Fruit fly (Drosophila melanogaster): ENCODE results near the gene Mettl14.

The Mettl14 gene

DNA sequence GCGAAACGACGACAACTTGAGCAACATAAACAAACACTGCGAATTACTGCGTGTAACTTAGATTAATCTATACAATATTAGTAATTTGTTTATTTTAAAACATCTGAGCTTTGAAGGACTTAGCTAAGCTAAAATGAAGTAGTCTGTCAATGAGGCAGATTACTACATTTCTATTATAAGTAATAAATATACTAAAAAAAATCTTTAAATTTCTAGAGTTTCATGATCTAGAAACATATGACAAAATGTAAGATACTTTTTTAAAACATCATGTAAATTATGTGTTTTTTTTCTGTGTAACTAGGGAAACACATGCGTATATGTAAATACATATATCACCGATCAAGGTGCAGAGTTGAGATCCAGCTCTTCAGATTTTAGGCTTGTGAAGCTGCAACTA lies 42.1 kb upstream of the Mettl14 start (continued):
- TF ChIP-seq Hsf (GFP tag; optimal IDR thresholded peaks at IDR 0.05) (no peak), h (optimal IDR thresholded peaks at IDR 0.05) (no peak), lola (GFP tag; optimal IDR thresholded peaks at IDR 0.05) (peak in 1 of 3 experiments; percentile 29), lov (optimal IDR thresholded peaks at IDR 0.05) (no peak), lov (GFP tag; IDR thresholded peaks at IDR 0.05) (no peak), CG5180 (GFP tag; optimal IDR thresholded peaks at IDR 0.05) (peak; percentile 40), CG9727 (GFP tag; optimal IDR thresholded peaks at IDR 0.05) (peak; percentile 35), corto (GFP tag; optimal IDR thresholded peaks at IDR 0.05) (no peak), CG2116 (GFP tag; optimal IDR thresholded peaks at IDR 0.05) (no peak), crc (GFP tag; optimal IDR thresholded peaks at IDR 0.05) (no peak), YL-1 (GFP tag; optimal IDR thresholded peaks at IDR 0.05) (peak; percentile 35), CG10462 (GFP tag; optimal IDR thresholded peaks at IDR 0.05) (no peak), CG4424 (GFP tag; optimal IDR thresholded peaks at IDR 0.05) (peak; percentile 43), CG33213 (GFP tag; optimal IDR thresholded peaks at IDR 0.05) (no peak), peb (GFP tag; IDR thresholded peaks at IDR 0.05) (no peak), CG3163 (GFP tag; optimal IDR thresholded peaks at IDR 0.05) (no peak), CG6683 (GFP tag; optimal IDR thresholded peaks at IDR 0.05) (no peak), ken (GFP tag; IDR thresholded peaks at IDR 0.05) (no peak), Chrac-16 (GFP tag; optimal IDR thresholded peaks at IDR 0.05) (no peak), vfl (GFP tag; optimal IDR thresholded peaks at IDR 0.05) (no peak), row (GFP tag; IDR thresholded peaks at IDR 0.05) (peak; percentile 73), nerfin-1 (tag; optimal IDR thresholded peaks at IDR 0.05) (peak; percentile 66), HLH3B (GFP tag; IDR thresholded peaks at IDR 0.05) (peak; percentile 54), HLH4C (GFP tag; IDR thresholded peaks at IDR 0.05; ENCODE audit: partially characterized antibody) (no peak), Lpt (GFP tag; optimal IDR thresholded peaks at IDR 0.05) (no peak), Dek (tag; optimal IDR thresholded peaks at IDR 0.05) (peak; percentile 55), eyg (GFP tag; optimal IDR thresholded peaks at IDR 0.05) (no peak), CG30020 (tag; optimal IDR thresholded peaks at IDR 0.05) (no peak), CG13424 (tag; optimal IDR thresholded peaks at IDR 0.05) (peak; percentile 85), dpn (GFP tag; optimal IDR thresholded peaks at IDR 0.05) (peak in 1 of 2 experiments; percentile 56), CG9932 (GFP tag; IDR thresholded peaks at IDR 0.05) (no peak), fru (optimal IDR thresholded peaks at IDR 0.05) (no peak), CG1024 (GFP tag; IDR thresholded peaks at IDR 0.05) (no peak), mld (GFP tag; IDR thresholded peaks at IDR 0.05; ENCODE audit: partially characterized antibody) (no peak), sd (tag; optimal IDR thresholded peaks at IDR 0.05) (peak; percentile 24), Gsc (GFP tag; IDR thresholded peaks at IDR 0.05) (no peak), knrl (GFP tag; IDR thresholded peaks at IDR 0.05; ENCODE audit: partially characterized antibody) (no peak), nerfin-2 (GFP tag; IDR thresholded peaks at IDR 0.05; ENCODE audit: partially characterized antibody) (no peak), gcm (GFP tag; optimal IDR thresholded peaks at IDR 0.05) (peak; percentile 71), kay (GFP tag; optimal IDR thresholded peaks at IDR 0.05) (no peak), Dref (GFP tag; IDR thresholded peaks at IDR 0.05) (no peak), Mad (GFP tag; optimal IDR thresholded peaks at IDR 0.05) (no peak), nau (GFP tag; optimal IDR thresholded peaks at IDR 0.05) (peak; percentile 63), pita (GFP tag; optimal IDR thresholded peaks at IDR 0.05) (no peak), CG5953 (GFP tag; IDR thresholded peaks at IDR 0.05) (no peak), CG15011 (GFP tag; optimal IDR thresholded peaks at IDR 0.05) (peak; percentile 30), sob (GFP tag; IDR thresholded peaks at IDR 0.05) (0 out of 2 replicates have a peak, but pooled peaks have one; percentile 26), Sox100B (GFP tag; optimal IDR thresholded peaks at IDR 0.05) (peak; percentile 77), klu (GFP tag; IDR thresholded peaks at IDR 0.05) (0 out of 2 replicates have a peak, but pooled peaks have one; percentile 25), Atf-2 (GFP tag; optimal IDR thresholded peaks at IDR 0.05) (no peak), zf30C (GFP tag; optimal IDR thresholded peaks at IDR 0.05) (no peak), Usf (GFP tag; optimal IDR thresholded peaks at IDR 0.05) (no peak)
